Worm (Caenorhabditis elegans) whole organism, L1 larva: ENCODE results near the gene R166.3.
A peak's percentile ranks its signal among the peaks of the same experiment; 100 is the strongest.

Experiments used
- ama-1 ChIP-seq: fragments of 150-350 bp; optimal IDR thresholded peaks from 2 replicates; lab custom pipeline; 2014
- dsc-1 ChIP-seq: sonication (generic microtip); optimal IDR thresholded peaks from 2 replicates; lab custom pipeline; 2016; ENCODE audit warnings: mild to moderate bottlenecking, missing genetic modification characterization, missing compliant biosample characterization
- elt-3 ChIP-seq, 6 experiments: fragments of 150-350 bp in 1 of 6; sonication (generic microtip); optimal IDR thresholded peaks; 2 replicates each; lab custom pipeline; 2017 to 2018; ENCODE audit warnings: missing biosample characterization in 6 of 6, missing genetic modification characterization in 6 of 6, inconsistent platforms in 1 of 6
- isw-1 ChIP-seq: fragments of 200-800 bp; sonication (Bioruptor generic); IDR thresholded peaks from 2 replicates; pipeline ENCODE4 v1.3.6; 2022; ENCODE audit warnings: missing genetic modification characterization, missing compliant biosample characterization
- lir-3 ChIP-seq: sonication (generic microtip); optimal IDR thresholded peaks from 2 replicates; lab custom pipeline; 2016; ENCODE audit warnings: mild to moderate bottlenecking, missing genetic modification characterization, moderate library complexity, missing compliant biosample characterization; ENCODE audit not compliant: poor library complexity
- mep-1 ChIP-seq: fragments of 150-350 bp; optimal IDR thresholded peaks from 2 replicates; lab custom pipeline; 2014; ENCODE audit warnings: missing biosample characterization, missing genetic modification characterization
- tbx-2 ChIP-seq: sonication (generic microtip); optimal IDR thresholded peaks from 2 replicates; lab custom pipeline; 2016; ENCODE audit warnings: missing genetic modification characterization, missing compliant biosample characterization
- tlp-1 ChIP-seq: fragments of 150-350 bp; optimal IDR thresholded peaks from 2 replicates; lab custom pipeline; 2014; ENCODE audit warnings: missing biosample characterization, missing genetic modification characterization
- unc-86 ChIP-seq: sonication (generic microtip); optimal IDR thresholded peaks from 2 replicates; lab custom pipeline; 2016; ENCODE audit warnings: missing genetic modification characterization, missing compliant biosample characterization

DNA sequence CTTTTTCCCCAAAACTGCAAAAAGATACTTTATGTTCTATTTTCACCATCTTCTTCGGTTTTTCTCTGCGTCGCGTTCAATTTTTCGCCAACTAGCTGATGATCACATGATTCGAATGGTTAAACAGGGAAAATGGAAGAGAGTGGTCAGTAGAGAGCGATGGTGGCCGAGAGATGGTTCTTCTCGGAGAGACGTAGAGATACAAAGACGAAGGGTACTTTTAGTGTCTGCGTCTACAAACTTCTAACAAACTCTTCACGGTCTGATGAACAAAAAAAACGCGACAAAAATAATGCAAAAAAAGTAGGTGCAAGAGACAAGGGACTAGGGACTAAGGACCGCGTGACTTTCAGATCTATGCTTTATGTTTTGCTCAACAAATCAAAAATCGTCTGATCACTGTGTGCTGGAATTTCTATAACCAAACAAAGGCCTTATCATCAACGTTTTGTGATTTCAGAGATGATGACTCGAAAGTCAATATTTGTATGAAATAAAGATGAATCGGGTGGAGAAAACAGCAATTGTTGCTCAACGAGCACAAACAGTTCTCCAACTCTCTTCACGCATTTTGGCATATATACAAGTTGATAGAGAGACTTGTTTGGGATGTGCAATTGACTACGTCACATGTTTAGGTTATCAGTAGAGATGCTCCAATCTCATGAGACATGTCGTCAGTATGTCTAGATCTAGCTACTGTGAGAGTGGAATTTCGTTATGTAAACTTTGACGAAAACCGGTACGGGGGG, 13.0 kb upstream of the R166.3 start:
- TF ChIP-seq tlp-1 (no peak), dsc-1 (tag; lab: Kevin White, UChicago) (peak; percentile 84), ama-1 (lab: Kevin White, UChicago) (peak; percentile 97), mep-1 (tag; lab: Kevin White, UChicago) (peak; percentile 99), isw-1 (GFP tag; lab: Robert Waterston, UW) (peak; percentile 80), lir-3 (tag; lab: Kevin White, UChicago) (peak; percentile 81), elt-3 (tag; optimal IDR thresholded peaks at IDR 0.05; lab: Kevin White, UChicago) (peak in 3 of 6 experiments; percentile 26 to 97 (median 96)), unc-86 (tag; lab: Kevin White, UChicago) (peak; percentile 96), tbx-2 (tag; lab: Kevin White, UChicago) (peak; percentile 98)
